Worm (Caenorhabditis elegans) whole organism, L2 larva: ENCODE measurements around the gene Y39A1A.24.
A peak's percentile ranks its signal among the peaks of the same experiment; 100 is the strongest.

Experiments
- C34F6.9 ChIP-seq: fragments of 150-350 bp; optimal IDR thresholded peaks from 2 replicates; lab custom pipeline; 2014; ENCODE audit warnings: missing biosample characterization, missing genetic modification characterization
- F13H6.1 ChIP-seq: sonication (generic microtip); optimal IDR thresholded peaks from 2 replicates; lab custom pipeline; 2016; ENCODE audit warnings: missing genetic modification characterization, missing compliant biosample characterization
- R02D3.7 ChIP-seq: fragments of 150-350 bp; optimal IDR thresholded peaks from 2 replicates; lab custom pipeline; 2014; ENCODE audit warnings: missing biosample characterization, missing genetic modification characterization
- Y55F3AM.14 ChIP-seq: fragments of 200-800 bp; sonication (Bioruptor generic); optimal IDR thresholded peaks from 2 replicates; lab custom pipeline; 2018; ENCODE audit warnings: mild to moderate bottlenecking, missing genetic modification characterization, missing compliant biosample characterization
- ZK546.5 ChIP-seq: sonication (generic microtip); optimal IDR thresholded peaks from 2 replicates; lab custom pipeline; 2017; ENCODE audit warnings: missing biosample characterization, missing genetic modification characterization
- alr-1 ChIP-seq: fragments of 150-350 bp; optimal IDR thresholded peaks from 2 replicates; lab custom pipeline; 2014; ENCODE audit warnings: missing biosample characterization, missing genetic modification characterization
- aly-2 ChIP-seq: fragments of 150-350 bp; optimal IDR thresholded peaks from 2 replicates; lab custom pipeline; 2014; ENCODE audit warnings: missing biosample characterization, missing genetic modification characterization
- ama-1 ChIP-seq: fragments of 150-350 bp; optimal IDR thresholded peaks from 2 replicates; lab custom pipeline; 2018; ENCODE audit warnings: inconsistent platforms
- blmp-1 ChIP-seq: sonication (generic microtip); optimal IDR thresholded peaks from 2 replicates; lab custom pipeline; 2017; ENCODE audit warnings: missing genetic modification characterization, mild to moderate bottlenecking, missing compliant biosample characterization, antibody characterized with exemption, moderate library complexity; ENCODE audit not compliant: insufficient read depth
- ceh-16 ChIP-seq: fragments of 150-350 bp; optimal IDR thresholded peaks from 2 replicates; lab custom pipeline; 2014; ENCODE audit warnings: missing biosample characterization, missing genetic modification characterization
- ceh-82 ChIP-seq: fragments of 150-350 bp; optimal IDR thresholded peaks from 2 replicates; lab custom pipeline; 2014; ENCODE audit warnings: missing biosample characterization, missing genetic modification characterization
- crh-2 ChIP-seq: sonication (generic microtip); optimal IDR thresholded peaks from 2 replicates; lab custom pipeline; 2017; ENCODE audit warnings: missing biosample characterization, missing genetic modification characterization
- dmd-4 ChIP-seq: sonication (generic microtip); optimal IDR thresholded peaks from 2 replicates; lab custom pipeline; 2017; ENCODE audit warnings: missing biosample characterization, missing genetic modification characterization
- egl-27 ChIP-seq: sonication (generic microtip); optimal IDR thresholded peaks from 3 replicates; lab custom pipeline; 2017; ENCODE audit warnings: missing biosample characterization, missing genetic modification reagents, missing genetic modification characterization
- elt-1 ChIP-seq: fragments of 150-350 bp; optimal IDR thresholded peaks from 2 replicates; lab custom pipeline; 2014; ENCODE audit warnings: missing biosample characterization, missing genetic modification characterization
- elt-3 ChIP-seq: sonication (generic microtip); optimal IDR thresholded peaks from 2 replicates; lab custom pipeline; 2017; ENCODE audit warnings: missing biosample characterization, missing genetic modification characterization
- fos-1 ChIP-seq: fragments of 150-350 bp; optimal IDR thresholded peaks from 2 replicates; lab custom pipeline; 2014; ENCODE audit warnings: missing biosample characterization, missing genetic modification characterization
- gmeb-1 ChIP-seq: fragments of 150-350 bp; optimal IDR thresholded peaks from 2 replicates; lab custom pipeline; 2014; ENCODE audit warnings: missing biosample characterization, missing genetic modification characterization
- lin-11 ChIP-seq: fragments of 150-350 bp; sonication (generic microtip); optimal IDR thresholded peaks from 2 replicates; lab custom pipeline; 2014; ENCODE audit warnings: missing biosample characterization, missing genetic modification characterization, inconsistent platforms, mixed read lengths
- lin-13 ChIP-seq: fragments of 150-350 bp; optimal IDR thresholded peaks from 2 replicates; lab custom pipeline; 2014; ENCODE audit warnings: missing biosample characterization, missing genetic modification reagents, missing genetic modification characterization
- lin-39 ChIP-seq: fragments of 150-350 bp; optimal IDR thresholded peaks from 2 replicates; lab custom pipeline; 2014; ENCODE audit warnings: missing biosample characterization, missing genetic modification reagents, missing genetic modification characterization
- lsy-2 ChIP-seq, 2 experiments: fragments of 150-350 bp in 1 of 2; sonication (generic microtip) in 1 of 2; optimal IDR thresholded peaks; 2 replicates each; lab custom pipeline; 2014 to 2017; ENCODE audit warnings: missing biosample characterization in 2 of 2, missing genetic modification characterization in 2 of 2
- mab-5 ChIP-seq: fragments of 150-350 bp; optimal IDR thresholded peaks from 2 replicates; lab custom pipeline; 2014; ENCODE audit warnings: missing biosample characterization, missing genetic modification characterization
- mbf-1 ChIP-seq: sonication (generic microtip); optimal IDR thresholded peaks from 2 replicates; lab custom pipeline; 2017; ENCODE audit warnings: missing biosample characterization, missing genetic modification characterization
- mdl-1 ChIP-seq, 2 experiments: fragments of 150-350 bp in 1 of 2; sonication (generic microtip) in 1 of 2; optimal IDR thresholded peaks; 2 replicates each; lab custom pipeline; 2017; ENCODE audit warnings: missing biosample characterization in 2 of 2, missing genetic modification characterization in 2 of 2
- nhr-10 ChIP-seq: sonication (generic microtip); optimal IDR thresholded peaks from 2 replicates; lab custom pipeline; 2017; ENCODE audit warnings: missing biosample characterization, missing genetic modification characterization
- nhr-11 ChIP-seq: fragments of 150-350 bp; optimal IDR thresholded peaks from 2 replicates; lab custom pipeline; 2014; ENCODE audit warnings: missing biosample characterization, missing genetic modification characterization
- nhr-12 ChIP-seq: fragments of 150-350 bp; optimal IDR thresholded peaks from 2 replicates; lab custom pipeline; 2014; ENCODE audit warnings: missing biosample characterization, missing genetic modification characterization
- nhr-129 ChIP-seq: fragments of 150-350 bp; optimal IDR thresholded peaks from 2 replicates; lab custom pipeline; 2014; ENCODE audit warnings: missing biosample characterization, missing genetic modification characterization
- nhr-21 ChIP-seq: fragments of 150-350 bp; optimal IDR thresholded peaks from 2 replicates; lab custom pipeline; 2014; ENCODE audit warnings: missing biosample characterization, missing genetic modification characterization
- nhr-23 ChIP-seq: fragments of 150-350 bp; optimal IDR thresholded peaks from 2 replicates; lab custom pipeline; 2014; ENCODE audit warnings: missing biosample characterization, missing genetic modification reagents, missing genetic modification characterization
- nhr-237 ChIP-seq: fragments of 150-350 bp; optimal IDR thresholded peaks from 2 replicates; lab custom pipeline; 2014; ENCODE audit warnings: missing biosample characterization, missing genetic modification characterization
- nhr-25 ChIP-seq: fragments of 150-350 bp; sonication (generic microtip); optimal IDR thresholded peaks from 3 replicates; lab custom pipeline; 2014; ENCODE audit warnings: missing biosample characterization, missing genetic modification characterization
- nhr-6 ChIP-seq: fragments of 150-350 bp; optimal IDR thresholded peaks from 2 replicates; lab custom pipeline; 2014; ENCODE audit warnings: missing biosample characterization, missing genetic modification characterization
- nhr-77 ChIP-seq: fragments of 150-350 bp; optimal IDR thresholded peaks from 2 replicates; lab custom pipeline; 2014; ENCODE audit warnings: missing biosample characterization, missing genetic modification characterization
- peb-1 ChIP-seq: fragments of 150-350 bp; optimal IDR thresholded peaks from 2 replicates; lab custom pipeline; 2014; ENCODE audit warnings: missing biosample characterization, missing genetic modification characterization
- sem-4 ChIP-seq: fragments of 150-350 bp; optimal IDR thresholded peaks from 2 replicates; lab custom pipeline; 2014; ENCODE audit warnings: missing biosample characterization, missing genetic modification reagents, missing genetic modification characterization
- skn-1 ChIP-seq: sonication (generic microtip); optimal IDR thresholded peaks from 2 replicates; lab custom pipeline; 2017; ENCODE audit warnings: missing biosample characterization, missing genetic modification characterization
- sma-3 ChIP-seq: sonication (generic microtip); optimal IDR thresholded peaks from 2 replicates; lab custom pipeline; 2016; ENCODE audit warnings: missing genetic modification reagents, missing genetic modification characterization, missing compliant biosample characterization
- sma-9 ChIP-seq, 2 experiments: fragments of 150-350 bp in 1 of 2; sonication (generic microtip) in 1 of 2; optimal IDR thresholded peaks; 2 replicates each; lab custom pipeline; 2014 to 2016; ENCODE audit warnings: missing genetic modification characterization in 2 of 2, mild to moderate bottlenecking in 1 of 2, missing biosample characterization in 1 of 2, missing compliant biosample characterization in 1 of 2, missing genetic modification reagents in 1 of 2, moderate library complexity in 1 of 2
- snpc-4 ChIP-seq: fragments of 150-350 bp; optimal IDR thresholded peaks from 2 replicates; lab custom pipeline; 2014; ENCODE audit warnings: missing biosample characterization, missing genetic modification characterization
- unc-39 ChIP-seq: fragments of 150-350 bp; optimal IDR thresholded peaks from 2 replicates; lab custom pipeline; 2014; ENCODE audit warnings: missing biosample characterization, missing genetic modification characterization
- unc-55 ChIP-seq: fragments of 150-350 bp; sonication (generic microtip); optimal IDR thresholded peaks from 3 replicates; lab custom pipeline; 2014; ENCODE audit warnings: missing biosample characterization, missing genetic modification reagents, missing genetic modification characterization
- unc-62 ChIP-seq: fragments of 150-350 bp; optimal IDR thresholded peaks from 2 replicates; lab custom pipeline; 2014; ENCODE audit warnings: missing biosample characterization, missing genetic modification reagents, missing genetic modification characterization
- zag-1 ChIP-seq: fragments of 150-350 bp; optimal IDR thresholded peaks from 2 replicates; lab custom pipeline; 2014; ENCODE audit warnings: missing biosample characterization, missing genetic modification characterization
- ztf-1 ChIP-seq: fragments of 200-800 bp; sonication (Bioruptor generic); conservative IDR thresholded peaks from 2 replicates; pipeline ENCODE4 v1.3.6; 2022; ENCODE audit warnings: missing genetic modification characterization, missing compliant biosample characterization
- ztf-11 ChIP-seq: sonication (generic microtip); optimal IDR thresholded peaks from 2 replicates; lab custom pipeline; 2017; ENCODE audit warnings: missing biosample characterization, missing genetic modification characterization
- ztf-4 ChIP-seq: fragments of 150-350 bp; optimal IDR thresholded peaks from 2 replicates; lab custom pipeline; 2014; ENCODE audit warnings: missing biosample characterization, missing genetic modification characterization

Y39A1A.24 gene

DNA sequence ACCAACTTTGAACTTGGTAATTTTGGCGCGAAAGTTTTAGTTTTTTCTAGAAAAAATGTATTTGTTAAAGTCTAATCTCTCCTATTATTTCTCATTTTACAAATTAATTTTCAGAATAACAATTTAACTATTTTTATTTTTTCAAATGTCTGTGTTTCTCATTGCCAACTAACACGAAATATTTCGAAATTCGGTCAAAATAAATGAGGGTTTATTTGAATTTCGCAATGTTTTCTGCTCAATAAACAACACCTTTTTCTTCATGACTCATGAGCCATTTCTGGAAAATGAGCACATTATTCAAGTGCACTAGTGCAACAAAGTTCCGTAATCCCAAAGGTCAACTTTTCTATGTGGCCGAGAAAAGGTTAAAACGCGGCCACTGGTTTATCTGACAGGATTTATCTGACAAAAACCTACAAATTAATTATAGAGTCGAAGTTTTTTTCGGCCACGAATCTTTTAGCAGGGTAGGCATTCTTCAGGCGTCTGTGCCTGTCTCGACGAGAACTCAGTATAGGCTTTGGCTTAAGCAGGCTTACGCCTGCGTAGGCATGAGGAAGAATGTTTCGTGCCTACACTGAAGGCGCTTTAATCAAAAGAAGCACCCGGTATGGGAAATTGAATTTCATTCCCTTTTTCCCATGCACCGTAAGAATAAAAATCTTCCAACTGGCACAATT is 26.0 kb downstream of the Y39A1A.24 start, which contains the start of gene Y39A1A.27:
Y39A1A.27 (plus strand) TSS at position 633 of the 683 bp plus-strand sequence.
- peak; percentile 60 for TF ChIP-seq unc-55
- TF ChIP-seq ceh-82 (tag; lab: Kevin White, UChicago): no peak
- TF ChIP-seq skn-1 (tag; lab: Kevin White, UChicago): no peak

ce11 chrIII:10642781-10643180 is 30.3 kb downstream of the Y39A1A.24 start, which contains the start of the genes dhs-11 and orc-1:
TSS of gene dhs-11 (minus strand) at chrIII:10642865.
TSS of gene orc-1 (plus strand) at chrIII:10643129.
- no peak for TF ChIP-seq F13H6.1 (tag; lab: Kevin White, UChicago)
- peak; percentile 15 for TF ChIP-seq sma-3
- TF ChIP-seq lsy-2 (tag; optimal IDR thresholded peaks at IDR 0.05; lab: Kevin White, UChicago): peak; percentile 91 to 99
- TF ChIP-seq snpc-4 (tag; lab: Kevin White, UChicago): no peak
- TF ChIP-seq aly-2 (tag; lab: Kevin White, UChicago): no peak
- no peak for TF ChIP-seq zag-1 (tag; lab: Kevin White, UChicago)
- no peak for TF ChIP-seq skn-1 (tag; lab: Kevin White, UChicago)
- no peak for TF ChIP-seq egl-27 (tag; lab: Kevin White, UChicago)
- TF ChIP-seq nhr-10 (tag; lab: Kevin White, UChicago): no peak
- no peak for TF ChIP-seq elt-1 (tag; lab: Kevin White, UChicago)
- TF ChIP-seq gmeb-1 (tag; lab: Kevin White, UChicago): peak; percentile 87
- no peak for TF ChIP-seq peb-1
- TF ChIP-seq nhr-11 (tag; lab: Kevin White, UChicago): no peak
- TF ChIP-seq ztf-11: no peak
- no peak for TF ChIP-seq ztf-4 (tag; lab: Kevin White, UChicago)
- peak; percentile 51 for TF ChIP-seq nhr-129
- TF ChIP-seq blmp-1 (tag; lab: Kevin White, UChicago): no peak
- no peak for TF ChIP-seq mdl-1 (tag; optimal IDR thresholded peaks at IDR 0.05; lab: Kevin White, UChicago)
- no peak for TF ChIP-seq nhr-77 (tag; lab: Kevin White, UChicago)
- no peak for TF ChIP-seq unc-62 (GFP tag; lab: Kevin White, UChicago)
- TF ChIP-seq ceh-82 (tag; lab: Kevin White, UChicago): no peak
- no peak for TF ChIP-seq ceh-16 (tag; lab: Kevin White, UChicago)
- peak; percentile 25 for TF ChIP-seq crh-2 (tag; lab: Kevin White, UChicago)
- peak; percentile 10 for TF ChIP-seq nhr-21 (tag; lab: Kevin White, UChicago)
- no peak for TF ChIP-seq R02D3.7
- no peak for TF ChIP-seq alr-1
- TF ChIP-seq ama-1 (lab: Kevin White, UChicago): no peak
- TF ChIP-seq dmd-4 (tag; lab: Kevin White, UChicago): no peak
- TF ChIP-seq nhr-25 (tag; lab: Kevin White, UChicago): peak; percentile 50
- TF ChIP-seq lin-39 (tag; lab: Kevin White, UChicago): no peak
- TF ChIP-seq mab-5 (tag; lab: Kevin White, UChicago): no peak
- TF ChIP-seq Y55F3AM.14 (GFP tag; lab: Kevin White, UChicago): no peak
- TF ChIP-seq unc-55: peak; percentile 82
- TF ChIP-seq nhr-23 (tag; lab: Kevin White, UChicago): no peak
- no peak for TF ChIP-seq nhr-12 (tag; lab: Kevin White, UChicago)
- no peak for TF ChIP-seq ZK546.5
- no peak for TF ChIP-seq nhr-6 (tag; lab: Kevin White, UChicago)
- no peak for TF ChIP-seq mbf-1 (tag; lab: Kevin White, UChicago)
- peak; percentile 52 for TF ChIP-seq lin-11 (tag; lab: Kevin White, UChicago)
- peak; percentile 77 for TF ChIP-seq C34F6.9
- TF ChIP-seq ztf-1 (GFP tag; lab: Robert Waterston, UW): no peak
- TF ChIP-seq fos-1 (tag; lab: Kevin White, UChicago): peak; percentile 13
- no peak for TF ChIP-seq unc-39 (tag; lab: Kevin White, UChicago)
- TF ChIP-seq elt-3 (tag; lab: Kevin White, UChicago): no peak
- TF ChIP-seq lin-13 (GFP tag; lab: Kevin White, UChicago): peak; percentile 37
- no peak for TF ChIP-seq nhr-237 (tag; lab: Kevin White, UChicago)
- no peak for TF ChIP-seq sma-9 (GFP tag; optimal IDR thresholded peaks at IDR 0.05; lab: Kevin White, UChicago)
- TF ChIP-seq sma-9 (tag; optimal IDR thresholded peaks at IDR 0.05; lab: Kevin White, UChicago): no peak
- TF ChIP-seq sem-4 (tag; lab: Kevin White, UChicago): no peak
